Worm (Caenorhabditis elegans) whole organism, L1 larva: ENCODE results near the gene ugt-48.
A peak's percentile ranks its signal among the peaks of the same experiment; 100 is the strongest.

Experiments used
- C16A3.4 ChIP-seq: fragments of 150-350 bp; optimal IDR thresholded peaks from 2 replicates; lab custom pipeline; 2014; ENCODE audit warnings: missing biosample characterization, missing genetic modification characterization
- aha-1 ChIP-seq: fragments of 150-350 bp; optimal IDR thresholded peaks from 2 replicates; lab custom pipeline; 2014; ENCODE audit warnings: missing biosample characterization, missing genetic modification characterization
- alr-1 ChIP-seq: fragments of 200-800 bp; sonication (Bioruptor generic); optimal IDR thresholded peaks from 2 replicates; lab custom pipeline; 2018; ENCODE audit warnings: borderline replicate concordance, mild to moderate bottlenecking, missing genetic modification characterization, missing compliant biosample characterization
- aly-2 ChIP-seq: fragments of 150-350 bp; optimal IDR thresholded peaks from 2 replicates; lab custom pipeline; 2014; ENCODE audit warnings: missing biosample characterization, missing genetic modification characterization
- ama-1 ChIP-seq: fragments of 150-350 bp; optimal IDR thresholded peaks from 2 replicates; lab custom pipeline; 2014
- blmp-1 ChIP-seq: fragments of 150-350 bp; optimal IDR thresholded peaks from 2 replicates; lab custom pipeline; 2014; ENCODE audit warnings: missing biosample characterization, missing genetic modification characterization
- ceh-63 ChIP-seq: fragments of 200-800 bp; sonication (Bioruptor generic); optimal IDR thresholded peaks from 2 replicates; lab custom pipeline; 2018; ENCODE audit warnings: mild to moderate bottlenecking, missing genetic modification characterization, missing compliant biosample characterization
- ceh-82 ChIP-seq, 3 experiments: fragments of 150-350 bp in 1 of 3; sonication (generic microtip) in 2 of 3; optimal IDR thresholded peaks; 2 replicates each; lab custom pipeline; 2014 to 2017; ENCODE audit warnings: missing biosample characterization in 3 of 3, missing genetic modification characterization in 3 of 3
- ces-1 ChIP-seq: fragments of 150-350 bp; optimal IDR thresholded peaks from 2 replicates; lab custom pipeline; 2014; ENCODE audit warnings: missing biosample characterization, missing genetic modification reagents, missing genetic modification characterization
- dpl-1 ChIP-seq, 3 experiments: fragments of 150-350 bp in 2 of 3; sonication (generic microtip) in 1 of 3; optimal IDR thresholded peaks; 2 replicates each; lab custom pipeline; 2014 to 2017; ENCODE audit warnings: missing biosample characterization in 3 of 3, missing genetic modification characterization in 3 of 3, missing genetic modification reagents in 3 of 3
- efl-3 ChIP-seq: fragments of 200-800 bp; sonication (Bioruptor generic); optimal IDR thresholded peaks from 2 replicates; lab custom pipeline; 2018; ENCODE audit warnings: mild to moderate bottlenecking, missing genetic modification characterization, missing compliant biosample characterization
- egl-13 ChIP-seq: sonication (generic microtip); optimal IDR thresholded peaks from 2 replicates; lab custom pipeline; 2016; ENCODE audit warnings: missing genotype, missing genetic modification reagents, missing genetic modification characterization, missing compliant biosample characterization
- egl-27 ChIP-seq, 2 experiments: fragments of 150-350 bp in 1 of 2; sonication (generic microtip); optimal IDR thresholded peaks; 3 replicates each; lab custom pipeline; 2017 to 2018; ENCODE audit warnings: missing biosample characterization in 2 of 2, missing genetic modification characterization in 2 of 2, missing genetic modification reagents in 2 of 2
- elt-2 ChIP-seq: sonication (generic microtip); optimal IDR thresholded peaks from 2 replicates; lab custom pipeline; 2016; ENCODE audit warnings: missing genetic modification characterization, mild to moderate bottlenecking, inconsistent platforms, missing compliant biosample characterization, missing genetic modification reagents
- elt-3 ChIP-seq, 6 experiments: fragments of 150-350 bp in 1 of 6; sonication (generic microtip); optimal IDR thresholded peaks; 2 replicates each; lab custom pipeline; 2017 to 2018; ENCODE audit warnings: missing biosample characterization in 6 of 6, missing genetic modification characterization in 6 of 6, inconsistent platforms in 1 of 6
- ets-5 ChIP-seq: fragments of 200-800 bp; sonication (Bioruptor generic); IDR thresholded peaks from 2 replicates; pipeline ENCODE4 v1.3.6; 2022; ENCODE audit warnings: missing genetic modification characterization, missing compliant biosample characterization
- fkh-10 ChIP-seq: sonication (generic microtip); optimal IDR thresholded peaks from 2 replicates; lab custom pipeline; 2017; ENCODE audit warnings: missing biosample characterization, missing genetic modification reagents, missing genetic modification characterization
- fkh-8 ChIP-seq: sonication (generic microtip); optimal IDR thresholded peaks from 2 replicates; lab custom pipeline; 2016; ENCODE audit warnings: mild to moderate bottlenecking, missing genetic modification characterization, missing compliant biosample characterization
- grh-1 ChIP-seq: fragments of 200-800 bp; sonication (Bioruptor generic); IDR thresholded peaks from 2 replicates; pipeline ENCODE4 v1.3.6; 2022; ENCODE audit warnings: missing genetic modification reagents, missing genetic modification characterization, missing compliant biosample characterization
- hlh-4 ChIP-seq: sonication (generic microtip); optimal IDR thresholded peaks from 2 replicates; lab custom pipeline; 2016; ENCODE audit warnings: mild to moderate bottlenecking, missing genetic modification characterization, missing compliant biosample characterization
- hpl-2 ChIP-seq: fragments of 150-350 bp; optimal IDR thresholded peaks from 2 replicates; lab custom pipeline; 2014; ENCODE audit warnings: missing biosample characterization, missing genetic modification reagents, missing genetic modification characterization
- lin-13 ChIP-seq: fragments of 150-350 bp; optimal IDR thresholded peaks from 2 replicates; lab custom pipeline; 2014; ENCODE audit warnings: missing biosample characterization, missing genetic modification reagents, missing genetic modification characterization
- lin-14 ChIP-seq: fragments of 200-800 bp; sonication (Bioruptor generic); optimal IDR thresholded peaks from 2 replicates; lab custom pipeline; 2018; ENCODE audit warnings: mild to moderate bottlenecking, missing genetic modification characterization, moderate library complexity, missing compliant biosample characterization
- lin-39 ChIP-seq: fragments of 150-350 bp; optimal IDR thresholded peaks from 2 replicates; lab custom pipeline; 2014; ENCODE audit warnings: missing biosample characterization, missing genetic modification reagents, missing genetic modification characterization
- lsy-2 ChIP-seq, 2 experiments: fragments of 150-350 bp; optimal IDR thresholded peaks; 2 replicates each; lab custom pipeline; 2014; ENCODE audit warnings: missing biosample characterization in 2 of 2, missing genetic modification characterization in 2 of 2
- mef-2 ChIP-seq: fragments of 150-350 bp; optimal IDR thresholded peaks from 2 replicates; lab custom pipeline; 2014; ENCODE audit warnings: missing biosample characterization, missing genetic modification characterization
- nhr-11 ChIP-seq: fragments of 150-350 bp; optimal IDR thresholded peaks from 2 replicates; lab custom pipeline; 2014; ENCODE audit warnings: missing biosample characterization, missing genetic modification characterization
- nhr-19 ChIP-seq: fragments of 200-800 bp; sonication (Bioruptor generic); conservative IDR thresholded peaks from 2 replicates; pipeline ENCODE4 v1.3.6; 2022; ENCODE audit warnings: missing genetic modification characterization, missing compliant biosample characterization
- nhr-28 ChIP-seq: fragments of 150-350 bp; optimal IDR thresholded peaks from 2 replicates; lab custom pipeline; 2014; ENCODE audit warnings: missing biosample characterization, missing genetic modification characterization
- nhr-71 ChIP-seq: sonication (generic microtip); optimal IDR thresholded peaks from 2 replicates; lab custom pipeline; 2016; ENCODE audit warnings: mild to moderate bottlenecking, missing genetic modification characterization, moderate library complexity, missing compliant biosample characterization
- nhr-77 ChIP-seq: fragments of 150-350 bp; optimal IDR thresholded peaks from 2 replicates; lab custom pipeline; 2014; ENCODE audit warnings: missing biosample characterization, missing genetic modification characterization
- nhr-90 ChIP-seq: sonication (generic microtip); optimal IDR thresholded peaks from 2 replicates; lab custom pipeline; 2016; ENCODE audit warnings: mild to moderate bottlenecking, missing genetic modification characterization, missing compliant biosample characterization; ENCODE audit not compliant: poor library complexity
- pag-3 ChIP-seq: sonication (generic microtip); optimal IDR thresholded peaks from 2 replicates; lab custom pipeline; 2017; ENCODE audit warnings: missing genetic modification characterization, mild to moderate bottlenecking, missing compliant biosample characterization, antibody characterized with exemption, borderline replicate concordance; ENCODE audit not compliant: insufficient read depth
- pax-3 ChIP-seq: fragments of 200-800 bp; sonication (Bioruptor generic); optimal IDR thresholded peaks from 2 replicates; lab custom pipeline; 2018; ENCODE audit warnings: mild to moderate bottlenecking, missing genetic modification characterization, moderate library complexity, missing compliant biosample characterization
- pqm-1 ChIP-seq: sonication (generic microtip); optimal IDR thresholded peaks from 3 replicates; lab custom pipeline; 2017; ENCODE audit warnings: missing biosample characterization, missing genetic modification characterization
- rnt-1 ChIP-seq: sonication (generic microtip); optimal IDR thresholded peaks from 2 replicates; lab custom pipeline; 2016; ENCODE audit warnings: mild to moderate bottlenecking, missing genetic modification characterization, moderate library complexity, missing compliant biosample characterization
- skn-1 ChIP-seq: fragments of 150-350 bp; optimal IDR thresholded peaks from 2 replicates; lab custom pipeline; 2014; ENCODE audit warnings: missing biosample characterization, missing genetic modification characterization
- snu-23 ChIP-seq: sonication (generic microtip); optimal IDR thresholded peaks from 2 replicates; lab custom pipeline; 2016; ENCODE audit warnings: missing genetic modification characterization, missing compliant biosample characterization
- sox-4 ChIP-seq: sonication (generic microtip); optimal IDR thresholded peaks from 2 replicates; lab custom pipeline; 2016; ENCODE audit warnings: missing genetic modification characterization, missing compliant biosample characterization
- sptf-1 ChIP-seq: fragments of 150-350 bp; optimal IDR thresholded peaks from 2 replicates; lab custom pipeline; 2014; ENCODE audit warnings: missing biosample characterization, missing genetic modification characterization
- swsn-7 ChIP-seq: sonication (generic microtip); optimal IDR thresholded peaks from 2 replicates; lab custom pipeline; 2016; ENCODE audit warnings: missing genetic modification characterization, missing compliant biosample characterization
- tbx-2 ChIP-seq: sonication (generic microtip); optimal IDR thresholded peaks from 2 replicates; lab custom pipeline; 2016; ENCODE audit warnings: missing genetic modification characterization, missing compliant biosample characterization
- unc-30 ChIP-seq: sonication (generic microtip); optimal IDR thresholded peaks from 2 replicates; lab custom pipeline; 2017; ENCODE audit warnings: missing biosample characterization, missing genetic modification characterization
- zag-1 ChIP-seq: fragments of 150-350 bp; optimal IDR thresholded peaks from 2 replicates; lab custom pipeline; 2014; ENCODE audit warnings: missing biosample characterization, missing genetic modification characterization
- zip-4 ChIP-seq: fragments of 200-800 bp; sonication (Bioruptor generic); optimal IDR thresholded peaks from 2 replicates; lab custom pipeline; 2018; ENCODE audit warnings: mild to moderate bottlenecking, missing genetic modification characterization, moderate library complexity, missing compliant biosample characterization
- ztf-4 ChIP-seq: fragments of 150-350 bp; optimal IDR thresholded peaks from 2 replicates; lab custom pipeline; 2014; ENCODE audit warnings: missing biosample characterization, missing genetic modification characterization

The ugt-48 gene

DNA sequence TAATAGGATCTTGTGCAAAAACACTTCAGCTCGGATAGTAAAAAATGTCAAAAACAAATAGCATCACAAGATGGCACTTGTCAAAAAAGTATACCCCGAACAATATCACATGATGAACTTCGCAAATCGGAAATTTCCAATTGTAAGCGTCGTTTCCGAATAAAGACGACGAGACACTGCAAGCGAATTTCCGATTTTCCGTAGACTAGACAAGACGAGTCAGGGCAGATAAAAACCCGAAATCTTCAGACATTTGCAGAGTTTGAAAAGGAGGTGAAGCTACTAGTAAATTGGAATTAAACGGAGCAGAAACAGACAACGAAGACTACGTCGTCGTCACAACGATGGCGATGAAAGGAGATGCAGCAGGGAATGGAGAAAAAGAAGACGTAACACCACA is 23.8 kb upstream of the ugt-48 start:
- TF ChIP-seq nhr-90 (tag; lab: Kevin White, UChicago) (no peak), snu-23 (GFP tag; lab: Kevin White, UChicago) (no peak), egl-27 (tag; optimal IDR thresholded peaks at IDR 0.05; lab: Kevin White, UChicago) (no peak), fkh-10 (peak; percentile 90), sox-4 (tag; lab: Kevin White, UChicago) (no peak), nhr-71 (tag; lab: Kevin White, UChicago) (peak; percentile 8), ztf-4 (tag; lab: Kevin White, UChicago) (no peak), nhr-77 (tag; lab: Kevin White, UChicago) (no peak), egl-13 (tag; lab: Kevin White, UChicago) (peak; percentile 19), efl-3 (GFP tag; lab: Kevin White, UChicago) (no peak), lin-14 (peak; percentile 60), ceh-63 (GFP tag; lab: Kevin White, UChicago) (no peak), fkh-8 (tag; lab: Kevin White, UChicago) (peak; percentile 29)

DNA sequence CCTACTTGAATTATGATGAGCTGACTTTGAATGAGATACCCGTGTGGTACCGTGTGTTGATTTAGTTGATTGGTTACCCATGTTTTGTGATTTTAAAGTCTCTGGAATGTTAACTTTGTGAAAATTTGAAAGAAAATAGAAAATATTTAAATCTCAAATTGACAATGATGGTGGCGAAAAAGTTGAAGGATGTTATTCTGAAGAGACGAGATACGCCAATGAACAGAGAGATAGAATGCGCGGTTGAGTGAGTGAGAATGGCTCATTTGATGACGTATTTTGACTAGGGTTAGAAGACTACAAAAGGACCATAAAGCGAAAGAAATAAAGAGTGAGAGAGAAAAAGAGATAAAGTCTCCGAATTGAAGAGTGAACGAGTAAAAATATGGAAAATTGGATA is 22.6 kb upstream of the ugt-48 start, which contains the start of gene glb-6:
Gene glb-6 (minus strand): TSS at position 101 of the 400 bp plus-strand sequence.
- TF ChIP-seq lin-14 = peak; percentile 39
- peak; percentile 16 for TF ChIP-seq fkh-10
- no peak for TF ChIP-seq hlh-4 (tag; lab: Kevin White, UChicago)

DNA sequence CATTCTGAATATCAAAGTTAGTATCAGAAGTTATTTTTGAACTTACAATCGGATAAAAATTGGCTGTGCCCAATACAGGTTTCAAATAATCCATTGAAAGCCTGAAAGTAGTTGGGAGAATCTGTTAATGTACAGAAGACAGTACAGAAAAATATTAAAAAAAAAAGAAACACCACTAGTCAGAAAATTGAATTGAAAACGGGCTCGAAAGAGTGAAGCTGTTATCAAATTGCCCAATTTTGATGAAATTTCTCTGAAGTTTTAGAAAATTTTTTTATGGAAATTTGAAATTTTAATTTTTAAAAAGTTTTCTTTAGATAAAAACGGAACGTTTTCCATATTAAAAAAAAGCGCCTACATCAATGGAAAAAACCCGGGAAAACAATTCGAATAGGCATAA is 19.3 kb upstream of the ugt-48 start, which contains the start of gene C18C4.7:
Gene C18C4.7 (minus strand): TSS at position 101 of the 400 bp plus-strand sequence.
- no peak for TF ChIP-seq nhr-11 (tag; lab: Kevin White, UChicago)
- TF ChIP-seq alr-1 (tag; lab: Kevin White, UChicago) = no peak
- no peak for TF ChIP-seq pqm-1 (tag; lab: Kevin White, UChicago)
- no peak for TF ChIP-seq tbx-2
- TF ChIP-seq C16A3.4 (tag; lab: Kevin White, UChicago) = no peak
- TF ChIP-seq zag-1 = no peak
- TF ChIP-seq snu-23 (GFP tag; lab: Kevin White, UChicago) = no peak
- no peak for TF ChIP-seq aha-1 (tag; lab: Kevin White, UChicago)
- TF ChIP-seq blmp-1 (tag; lab: Kevin White, UChicago) = no peak
- TF ChIP-seq fkh-8 (tag; lab: Kevin White, UChicago) = no peak
- no peak for TF ChIP-seq efl-3 (GFP tag; lab: Kevin White, UChicago)
- TF ChIP-seq ces-1 (GFP tag; lab: Kevin White, UChicago) = no peak
- no peak for TF ChIP-seq pag-3 (tag; lab: Kevin White, UChicago)
- TF ChIP-seq elt-2 (tag; lab: Kevin White, UChicago) = no peak
- TF ChIP-seq elt-3 (tag; optimal IDR thresholded peaks at IDR 0.05; lab: Kevin White, UChicago) = no peak
- no peak for TF ChIP-seq lsy-2 (tag; optimal IDR thresholded peaks at IDR 0.05; lab: Kevin White, UChicago)
- TF ChIP-seq mef-2 = no peak

DNA sequence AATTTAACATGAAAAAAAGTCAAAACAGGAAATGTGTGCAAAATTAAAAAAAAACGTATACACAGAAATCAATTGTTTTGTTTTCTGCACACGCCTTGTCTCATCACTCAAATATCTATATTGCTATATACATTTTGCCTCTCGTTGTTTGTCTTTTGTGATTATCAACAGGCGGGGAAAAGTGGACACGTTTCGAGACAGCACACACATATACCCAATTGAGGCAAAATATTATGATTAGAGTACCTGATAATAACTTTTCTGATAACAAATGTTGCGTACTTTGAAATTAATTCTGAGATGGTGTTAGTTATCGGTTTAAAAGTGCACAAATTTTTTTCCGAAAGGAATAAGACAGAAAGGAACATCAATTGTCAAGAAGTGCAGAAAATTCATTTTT is 12.0 kb upstream of the ugt-48 start:
- TF ChIP-seq zip-4 (GFP tag; lab: Kevin White, UChicago) (no peak), nhr-28 (tag; lab: Kevin White, UChicago) (no peak), hpl-2 (GFP tag; lab: Kevin White, UChicago) (no peak), nhr-77 (tag; lab: Kevin White, UChicago) (no peak), nhr-19 (GFP tag; lab: Robert Waterston, UW) (no peak), unc-30 (tag; lab: Kevin White, UChicago) (no peak), lin-39 (tag; lab: Kevin White, UChicago) (no peak), fkh-10 (no peak), aly-2 (tag; lab: Kevin White, UChicago) (no peak), pax-3 (tag; lab: Kevin White, UChicago) (no peak), tbx-2 (no peak), nhr-71 (tag; lab: Kevin White, UChicago) (no peak), elt-3 (tag; optimal IDR thresholded peaks at IDR 0.05; lab: Kevin White, UChicago) (no peak), swsn-7 (tag; lab: Kevin White, UChicago) (no peak), sptf-1 (tag; lab: Kevin White, UChicago) (no peak), lsy-2 (tag; optimal IDR thresholded peaks at IDR 0.05; lab: Kevin White, UChicago) (no peak), lin-13 (no peak), grh-1 (no peak), ceh-82 (tag; optimal IDR thresholded peaks at IDR 0.05; lab: Kevin White, UChicago) (no peak), ama-1 (lab: Kevin White, UChicago) (no peak), ets-5 (GFP tag; lab: Robert Waterston, UW) (no peak), rnt-1 (tag; lab: Kevin White, UChicago) (no peak), dpl-1 (GFP tag; optimal IDR thresholded peaks at IDR 0.05; lab: Kevin White, UChicago) (no peak), elt-2 (tag; lab: Kevin White, UChicago) (peak; percentile 88), skn-1 (tag; lab: Kevin White, UChicago) (no peak)
